Fruit fly (Drosophila melanogaster): ENCODE measurements around the gene CG1523.
A peak's percentile ranks its signal among the peaks of the same experiment; 100 is the strongest.

The CG1523 gene

dm6 chr3R:28846877-28847529 is 27.5 kb upstream of the CG1523 start:
- TF ChIP-seq CG9948 (tag; optimal IDR thresholded peaks at IDR 0.05) (peak; percentile 68), CG32121 (GFP tag; IDR thresholded peaks at IDR 0.05) (no peak; the same call in 1 of the 2 replicates), CG17806 (tag; optimal IDR thresholded peaks at IDR 0.05) (peak; percentile 77), Ets98B (GFP tag; IDR thresholded peaks at IDR 0.05) (peak; percentile 38; the same call in 1 of the 2 replicates), CG14655 (GFP tag; optimal IDR thresholded peaks at IDR 0.05) (peak; percentile 77), CG12605 (GFP tag; IDR thresholded peaks at IDR 0.05) (peak; percentile 75), D1 (tag; optimal IDR thresholded peaks at IDR 0.05) (peak; percentile 15), Pif1B (GFP tag; optimal IDR thresholded peaks at IDR 0.05) (peak; percentile 74), CG34367 (tag; optimal IDR thresholded peaks at IDR 0.05) (peak; percentile 73), Snoo (tag; optimal IDR thresholded peaks at IDR 0.05) (peak; percentile 21), CG15710 (tag; optimal IDR thresholded peaks at IDR 0.05) (peak; percentile 76), gl (tag; optimal IDR thresholded peaks at IDR 0.05) (peak; percentile 94), CG4496 (GFP tag; IDR thresholded peaks at IDR 0.05) (peak; percentile 77; the same call in 2 of the 3 replicates), CG10348 (GFP tag; IDR thresholded peaks at IDR 0.05) (peak; percentile 41; the same call in 1 of the 2 replicates), fd96Ca (GFP tag; IDR thresholded peaks at IDR 0.05) (peak; percentile 78), rn (GFP tag; IDR thresholded peaks at IDR 0.05) (peak; percentile 29; the same call in 1 of the 2 replicates), EcR (GFP tag; optimal IDR thresholded peaks at IDR 0.05) (peak; percentile 64), Pif1A (GFP tag; optimal IDR thresholded peaks at IDR 0.05) (peak; percentile 65), CG13204 (GFP tag; optimal IDR thresholded peaks at IDR 0.05) (peak; percentile 80), CG8301 (tag; optimal IDR thresholded peaks at IDR 0.05) (peak; percentile 73), CG8159 (tag; optimal IDR thresholded peaks at IDR 0.05) (peak; percentile 85)

DNA sequence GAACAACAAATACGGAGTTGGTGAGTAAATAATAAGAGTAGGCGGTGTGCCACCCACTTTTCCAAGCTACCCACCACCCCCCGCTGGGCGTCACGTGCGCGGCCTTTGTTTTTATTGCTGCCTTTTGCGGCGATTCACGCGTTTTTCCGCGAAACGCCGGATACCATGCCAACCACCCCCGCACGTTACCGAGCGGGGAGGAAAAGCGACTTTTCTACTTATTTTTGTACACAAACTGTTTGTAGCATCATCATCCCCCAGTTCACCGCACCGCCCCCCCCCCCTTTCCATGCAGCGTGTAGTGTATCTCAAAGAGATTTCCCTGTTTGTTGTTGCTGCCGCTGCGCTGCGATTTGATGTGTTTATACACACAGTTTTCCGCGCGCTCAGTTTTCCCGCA is 26.5 kb upstream of the CG1523 start:
- TF ChIP-seq CG14655 (GFP tag; optimal IDR thresholded peaks at IDR 0.05) (no peak), EcR (GFP tag; optimal IDR thresholded peaks at IDR 0.05) (no peak), gl (tag; optimal IDR thresholded peaks at IDR 0.05) (no peak), fd96Ca (GFP tag; IDR thresholded peaks at IDR 0.05) (no peak), D1 (tag; optimal IDR thresholded peaks at IDR 0.05) (no peak)

DNA sequence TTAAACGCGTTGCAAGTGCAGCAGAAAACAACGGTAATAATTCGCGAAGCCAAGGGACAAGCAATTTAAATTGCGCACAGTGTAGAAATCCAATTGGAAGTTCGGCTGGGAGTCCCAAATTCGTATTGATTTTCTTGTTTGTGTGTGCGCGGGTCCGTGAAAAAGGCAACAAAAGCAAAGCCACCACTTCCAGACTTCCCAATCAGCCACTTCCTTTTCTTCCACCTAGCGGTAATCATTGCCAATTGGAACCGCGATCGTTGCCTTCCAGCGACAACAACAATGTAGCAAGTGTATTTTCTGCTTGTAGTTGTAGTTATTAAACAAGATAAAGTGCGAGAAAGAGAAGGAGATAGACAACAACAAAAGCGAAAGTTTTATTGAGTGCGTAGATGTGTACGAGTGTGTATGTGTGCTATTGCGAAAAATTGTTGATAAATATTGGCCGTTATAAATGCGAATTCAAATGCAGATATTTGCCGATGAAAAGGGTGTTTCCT is 26.0 kb upstream of the CG1523 start:
- TF ChIP-seq CG13204 (GFP tag; optimal IDR thresholded peaks at IDR 0.05) = peak; percentile 52
- no peak for TF ChIP-seq CG4496 (GFP tag; IDR thresholded peaks at IDR 0.05)
- no peak for TF ChIP-seq CG8301 (tag; optimal IDR thresholded peaks at IDR 0.05)
- peak; percentile 50 for TF ChIP-seq CG32121 (GFP tag; IDR thresholded peaks at IDR 0.05)
- peak; percentile 65 for TF ChIP-seq EcR (GFP tag; optimal IDR thresholded peaks at IDR 0.05)

DNA sequence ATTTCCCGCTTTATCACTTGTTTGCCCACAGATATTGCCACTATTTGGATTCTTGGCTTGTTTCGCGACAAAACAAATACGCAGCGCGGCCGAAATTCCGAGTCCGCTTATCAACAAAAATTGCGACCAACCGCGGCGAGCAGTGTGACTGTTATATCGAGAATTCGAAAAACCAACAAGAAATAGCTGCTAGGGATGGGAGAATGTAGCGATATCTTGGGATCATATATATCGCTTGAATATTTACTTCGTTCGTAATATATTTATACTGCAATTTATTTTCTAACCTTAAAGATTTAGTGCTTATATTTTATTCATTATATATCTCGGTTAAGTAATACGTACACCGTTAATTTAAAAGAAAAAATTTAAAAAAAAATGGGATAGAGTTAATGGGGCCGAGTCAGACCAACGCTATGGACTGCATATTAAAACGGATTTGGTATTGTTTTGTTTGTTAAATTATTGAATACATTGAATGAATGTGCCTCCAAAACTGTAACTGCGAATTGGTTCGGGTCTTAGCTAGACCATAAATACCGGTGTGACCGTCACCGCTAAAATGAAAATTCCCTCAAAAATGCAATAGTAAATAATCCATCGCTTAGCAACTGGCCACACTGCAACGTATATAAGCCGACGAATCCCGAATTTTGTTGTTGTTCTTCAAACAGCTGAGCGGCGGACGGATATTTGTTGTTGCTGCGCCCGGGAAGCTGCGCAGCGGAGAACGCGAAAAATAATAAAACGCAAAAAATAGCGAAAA is 25.3 kb upstream of the CG1523 start, which contains the start of the genes Apc and spg:
Gene Apc (minus strand): TSS at position 138 of the 766 bp plus-strand sequence.
Gene spg (plus strand): TSS at position 660 of the 766 bp plus-strand sequence.
- TF ChIP-seq CG4496 (GFP tag; IDR thresholded peaks at IDR 0.05) = no peak; the same call in 2 of the 3 replicates
- TF ChIP-seq Pif1A (GFP tag; optimal IDR thresholded peaks at IDR 0.05) = peak; percentile 53
- TF ChIP-seq Snoo (tag; optimal IDR thresholded peaks at IDR 0.05) = peak; percentile 5
- peak; percentile 69 for TF ChIP-seq Ets98B (GFP tag; IDR thresholded peaks at IDR 0.05)
- no peak for TF ChIP-seq CG34367 (tag; optimal IDR thresholded peaks at IDR 0.05)
- peak; percentile 31 for TF ChIP-seq Pif1B (GFP tag; optimal IDR thresholded peaks at IDR 0.05)
- peak; percentile 45; the same call in 1 of the 2 replicates for TF ChIP-seq CG12605 (GFP tag; IDR thresholded peaks at IDR 0.05)
- peak; percentile 51; the same call in 1 of the 3 replicates for TF ChIP-seq fd96Ca (GFP tag; IDR thresholded peaks at IDR 0.05)

- TF ChIP-seq CG15710 (tag; optimal IDR thresholded peaks at IDR 0.05) (no peak), CG32121 (GFP tag; IDR thresholded peaks at IDR 0.05) (no peak), CG8159 (tag; optimal IDR thresholded peaks at IDR 0.05) (no peak), Snoo (tag; optimal IDR thresholded peaks at IDR 0.05) (no peak), fd96Ca (GFP tag; IDR thresholded peaks at IDR 0.05) (no peak), EcR (GFP tag; optimal IDR thresholded peaks at IDR 0.05) (no peak), CG10348 (GFP tag; IDR thresholded peaks at IDR 0.05) (no peak), Ets98B (GFP tag; IDR thresholded peaks at IDR 0.05) (no peak), gl (tag; optimal IDR thresholded peaks at IDR 0.05) (no peak), CG12605 (GFP tag; IDR thresholded peaks at IDR 0.05) (no peak), CG8301 (tag; optimal IDR thresholded peaks at IDR 0.05) (no peak), CG9948 (tag; optimal IDR thresholded peaks at IDR 0.05) (no peak), CG34367 (tag; optimal IDR thresholded peaks at IDR 0.05) (no peak), CG4496 (GFP tag; IDR thresholded peaks at IDR 0.05) (no peak), rn (GFP tag; IDR thresholded peaks at IDR 0.05) (no peak), CG13204 (GFP tag; optimal IDR thresholded peaks at IDR 0.05) (no peak), Pif1B (GFP tag; optimal IDR thresholded peaks at IDR 0.05) (no peak), D1 (tag; optimal IDR thresholded peaks at IDR 0.05) (no peak), CG14655 (GFP tag; optimal IDR thresholded peaks at IDR 0.05) (no peak), Pif1A (GFP tag; optimal IDR thresholded peaks at IDR 0.05) (no peak)
Measured at dm6 chr3R:28843776-28844610, 24.5 kb upstream of the CG1523 start.
